Worm (Caenorhabditis elegans): Measurements from ENCODE around the gene R07A4.4.
A peak's percentile ranks its signal among the peaks of the same experiment; 100 is the strongest.

R07A4.4 gene

ce11 chrX:10772165-10772584, 14.7 kb upstream of the R07A4.4 start (continued):
- no peak for TF ChIP-seq mml-1 (tag; optimal IDR thresholded peaks at IDR 0.05)
- TF ChIP-seq nhr-76 (tag; optimal IDR thresholded peaks at IDR 0.05) = no peak
- no peak for TF ChIP-seq nhr-237 (tag; optimal IDR thresholded peaks at IDR 0.05)
- TF ChIP-seq elt-1 (tag; optimal IDR thresholded peaks at IDR 0.05) = no peak
- peak; percentile 50 for TF ChIP-seq nhr-25 (tag; optimal IDR thresholded peaks at IDR 0.05)
- no peak for TF ChIP-seq nhr-12 (tag; optimal IDR thresholded peaks at IDR 0.05)
- TF ChIP-seq tbx-2 (tag; optimal IDR thresholded peaks at IDR 0.05) = no peak

- TF ChIP-seq snpc-4 (tag; optimal IDR thresholded peaks at IDR 0.05) (peak; percentile 54), nhr-77 (tag; optimal IDR thresholded peaks at IDR 0.05) (no peak), ceh-82 (tag; optimal IDR thresholded peaks at IDR 0.05) (no peak), fos-1 (tag; optimal IDR thresholded peaks at IDR 0.05) (no peak), elt-1 (tag; optimal IDR thresholded peaks at IDR 0.05) (peak; percentile 57), nhr-12 (tag; optimal IDR thresholded peaks at IDR 0.05) (no peak), elt-3 (tag; optimal IDR thresholded peaks at IDR 0.05) (peak in 2 of 3 experiments; percentile 23 to 26), ztf-11 (tag; optimal IDR thresholded peaks at IDR 0.05) (no peak), ztf-4 (tag; optimal IDR thresholded peaks at IDR 0.05) (peak; percentile 33), nhr-25 (tag; optimal IDR thresholded peaks at IDR 0.05) (peak; percentile 55), lsy-12 (tag; optimal IDR thresholded peaks at IDR 0.05) (peak; percentile 74), ceh-16 (tag; optimal IDR thresholded peaks at IDR 0.05) (no peak), R02D3.7 (tag; optimal IDR thresholded peaks at IDR 0.05) (no peak), fkh-2 (tag; optimal IDR thresholded peaks at IDR 0.05) (peak; percentile 18), nhr-237 (tag; optimal IDR thresholded peaks at IDR 0.05) (no peak), pha-4 (tag; optimal IDR thresholded peaks at IDR 0.05) (peak; percentile 95), ZK546.5 (tag; optimal IDR thresholded peaks at IDR 0.05) (no peak), mml-1 (tag; optimal IDR thresholded peaks at IDR 0.05) (no peak), egl-5 (tag; optimal IDR thresholded peaks at IDR 0.05) (peak; percentile 66), nfya-1 (tag; optimal IDR thresholded peaks at IDR 0.05; ENCODE audit: insufficient read depth) (peak; percentile 90), pqm-1 (tag; optimal IDR thresholded peaks at IDR 0.05) (peak; percentile 27), fkh-10 (GFP tag; optimal IDR thresholded peaks at IDR 0.05) (peak; percentile 92), aly-2 (tag; optimal IDR thresholded peaks at IDR 0.05) (no peak), nhr-23 (tag; optimal IDR thresholded peaks at IDR 0.05) (peak; percentile 86), unc-62 (GFP tag; optimal IDR thresholded peaks at IDR 0.05) (peak; percentile 78), nhr-28 (tag; optimal IDR thresholded peaks at IDR 0.05) (no peak), ceh-28 (tag; optimal IDR thresholded peaks at IDR 0.05) (peak; percentile 30), jun-1 (tag; optimal IDR thresholded peaks at IDR 0.05) (no peak), tbx-2 (tag; optimal IDR thresholded peaks at IDR 0.05) (peak; percentile 66), mdl-1 (tag; optimal IDR thresholded peaks at IDR 0.05) (peak; percentile 61), skn-1 (tag; optimal IDR thresholded peaks at IDR 0.05) (peak; percentile 34), lin-15B (tag; optimal IDR thresholded peaks at IDR 0.05) (peak; percentile 3), lin-39 (tag; optimal IDR thresholded peaks at IDR 0.05) (peak; percentile 89), nhr-67 (tag; optimal IDR thresholded peaks at IDR 0.05) (no peak), ama-1 (optimal IDR thresholded peaks at IDR 0.05) (no peak), elt-2 (tag; optimal IDR thresholded peaks at IDR 0.05) (peak; percentile 62), egl-27 (tag; optimal IDR thresholded peaks at IDR 0.05) (peak; percentile 36), hmg-11 (tag; optimal IDR thresholded peaks at IDR 0.05) (peak; percentile 49), nhr-43 (tag; optimal IDR thresholded peaks at IDR 0.05; ENCODE audit: poor library complexity, severe bottlenecking) (peak; percentile 85), eor-1 (tag; optimal IDR thresholded peaks at IDR 0.05) (no peak), ceh-9 (tag; optimal IDR thresholded peaks at IDR 0.05) (no peak), daf-12 (tag; optimal IDR thresholded peaks at IDR 0.05) (no peak), unc-39 (tag; optimal IDR thresholded peaks at IDR 0.05) (no peak), nhr-76 (tag; optimal IDR thresholded peaks at IDR 0.05) (no peak), sea-2 (GFP tag; optimal IDR thresholded peaks at IDR 0.05) (no peak), nhr-11 (tag; optimal IDR thresholded peaks at IDR 0.05) (peak; percentile 82), zag-1 (tag; optimal IDR thresholded peaks at IDR 0.05) (no peak)
Measured at ce11 chrX:10770988-10771496, 13.5 kb upstream of the R07A4.4 start.
